Fruit fly (Drosophila melanogaster) whole organism, pupa: ENCODE measurements around the gene CG6847.

ENCODE experiments used
- CG15710 ChIP-seq: fragments of 200-800 bp; sonication (Bioruptor generic); optimal IDR thresholded peaks from 2 replicates; lab custom pipeline; 2018; ENCODE audit warnings: missing biosample characterization, mild to moderate bottlenecking, missing genetic modification characterization, moderate library complexity
- CG17806 ChIP-seq: fragments of 200-800 bp; sonication (Bioruptor generic); optimal IDR thresholded peaks from 2 replicates; lab custom pipeline; 2018; ENCODE audit warnings: missing biosample characterization, mild to moderate bottlenecking, missing genetic modification characterization, moderate library complexity
- CG4496 ChIP-seq: fragments of 200-800 bp; sonication (Bioruptor generic); IDR thresholded peaks from 3 replicates; pipeline ENCODE4 v1.3.6; 2022; ENCODE audit warnings: missing biosample characterization, missing genetic modification characterization
- CG8159 ChIP-seq: fragments of 200-800 bp; sonication (Bioruptor generic); optimal IDR thresholded peaks from 3 replicates; lab custom pipeline; 2018; ENCODE audit warnings: missing biosample characterization, mild to moderate bottlenecking, missing genetic modification characterization, moderate library complexity
- EcR ChIP-seq: fragments of 200-800 bp; sonication (Bioruptor generic); optimal IDR thresholded peaks from 3 replicates; lab custom pipeline; 2019; ENCODE audit warnings: missing biosample characterization, missing genetic modification characterization, mild to moderate bottlenecking, moderate library complexity, missing genetic modification reagents
- Ets98B ChIP-seq: fragments of 200-800 bp; sonication (Bioruptor generic); IDR thresholded peaks from 2 replicates; pipeline ENCODE4 v1.3.6; 2022; ENCODE audit warnings: missing biosample characterization, missing genetic modification characterization
- Pif1B ChIP-seq: fragments of 200-800 bp; sonication (Bioruptor generic); optimal IDR thresholded peaks from 3 replicates; lab custom pipeline; 2016; ENCODE audit warnings: missing biosample characterization, missing genetic modification characterization
- Snoo ChIP-seq: fragments of 200-800 bp; sonication (Bioruptor generic); optimal IDR thresholded peaks from 3 replicates; lab custom pipeline; 2017; ENCODE audit warnings: missing biosample characterization, mild to moderate bottlenecking, missing genetic modification characterization, inconsistent platforms
- fd96Ca ChIP-seq: fragments of 200-800 bp; sonication (Bioruptor generic); IDR thresholded peaks from 3 replicates; pipeline ENCODE4 v1.3.6; 2022; ENCODE audit warnings: missing biosample characterization, missing genetic modification characterization
- gl ChIP-seq: fragments of 200-800 bp; sonication (Bioruptor generic); optimal IDR thresholded peaks from 2 replicates; lab custom pipeline; 2018; ENCODE audit warnings: missing biosample characterization, mild to moderate bottlenecking, missing genetic modification characterization
- rn ChIP-seq: fragments of 200-800 bp; sonication (Bioruptor generic); IDR thresholded peaks from 2 replicates; pipeline ENCODE4 v1.3.6; 2022; ENCODE audit warnings: missing biosample characterization, missing genetic modification characterization

DNA sequence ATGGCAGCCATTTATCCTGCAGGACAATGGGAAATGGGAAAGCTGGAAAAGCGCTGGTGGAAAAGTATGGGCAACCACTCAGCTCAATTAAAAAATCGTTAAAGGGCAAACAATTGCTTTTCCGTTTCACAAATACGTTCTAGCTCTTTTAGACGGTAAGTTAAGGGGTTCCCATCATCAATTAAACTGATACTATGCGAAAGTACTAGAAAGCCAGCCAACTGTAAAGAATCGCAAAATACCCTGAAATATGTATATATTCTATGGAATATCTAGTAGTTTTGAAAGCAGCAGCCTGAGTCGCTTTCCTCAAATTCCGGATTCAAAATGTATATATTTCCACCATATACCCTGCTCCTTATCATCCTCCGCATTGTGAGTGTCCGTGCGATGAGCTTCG lies 27.8 kb upstream of the CG6847 start, which contains the start of gene CG12985:
- no peak for TF ChIP-seq fd96Ca (GFP tag; lab: Robert Waterston, UW)
- TF ChIP-seq CG4496 (GFP tag; lab: Robert Waterston, UW), result no peak
- TF ChIP-seq CG8159 (tag; lab: Kevin White, UChicago), result no peak
- TF ChIP-seq rn (GFP tag; lab: Robert Waterston, UW), result no peak
- no peak for TF ChIP-seq gl
- TF ChIP-seq Snoo, result no peak
- TF ChIP-seq Ets98B (GFP tag; lab: Robert Waterston, UW), result no peak
- TF ChIP-seq EcR (GFP tag; lab: Kevin White, UChicago), result no peak
- TF ChIP-seq Pif1B (GFP tag; lab: Kevin White, UChicago), result no peak
- no peak for TF ChIP-seq CG15710 (tag; lab: Kevin White, UChicago)
- TF ChIP-seq CG17806 (tag; lab: Kevin White, UChicago), result no peak
